Fruit fly (Drosophila melanogaster) whole organism, embryonic: ENCODE results near the gene CG42232.

Source experiments
- CG11093 ChIP-seq: fragments of 200-800 bp; sonication (Bioruptor generic); IDR thresholded peaks from 3 replicates; pipeline ENCODE4 v1.3.6; 2022; ENCODE audit warnings: missing biosample characterization, missing genetic modification characterization
- CG12942 ChIP-seq: fragments of 200-800 bp; sonication (Bioruptor generic); optimal IDR thresholded peaks from 3 replicates; lab custom pipeline; 2016; ENCODE audit warnings: missing biosample characterization, missing genetic modification characterization
- CG13424 ChIP-seq: fragments of 200-800 bp; sonication (Bioruptor generic); optimal IDR thresholded peaks from 2 replicates; lab custom pipeline; 2019; ENCODE audit warnings: missing biosample characterization, mild to moderate bottlenecking, missing genetic modification characterization, moderate library complexity
- CG13624 ChIP-seq: fragments of 200-800 bp; sonication (Bioruptor generic); optimal IDR thresholded peaks from 2 replicates; lab custom pipeline; 2016; ENCODE audit warnings: missing biosample characterization, missing genetic modification characterization
- CG14710 ChIP-seq: fragments of 200-800 bp; sonication (Bioruptor generic); optimal IDR thresholded peaks from 3 replicates; lab custom pipeline; 2019; ENCODE audit warnings: missing biosample characterization, mild to moderate bottlenecking, missing genetic modification characterization, moderate library complexity
- CG17359 ChIP-seq: fragments of 200-800 bp; sonication (Bioruptor generic); optimal IDR thresholded peaks from 3 replicates; lab custom pipeline; 2018; ENCODE audit warnings: missing biosample characterization, mild to moderate bottlenecking, missing genetic modification characterization, moderate library complexity
- CG17612 ChIP-seq: fragments of 200-800 bp; sonication (Bioruptor generic); IDR thresholded peaks from 2 replicates; pipeline ENCODE4 v1.3.6; 2022; ENCODE audit warnings: missing biosample characterization, missing genetic modification characterization
- CG3847 ChIP-seq: fragments of 200-800 bp; sonication (Bioruptor generic); IDR thresholded peaks from 2 replicates; pipeline ENCODE4 v1.3.6; 2022; ENCODE audit warnings: missing biosample characterization, missing genetic modification characterization
- CG4360 ChIP-seq: fragments of 200-800 bp; sonication (Bioruptor generic); IDR thresholded peaks from 2 replicates; pipeline ENCODE4 v1.3.6; 2022; ENCODE audit warnings: missing biosample characterization, missing genetic modification characterization
- CG4854 ChIP-seq: fragments of 200-800 bp; sonication (Bioruptor generic); optimal IDR thresholded peaks from 2 replicates; lab custom pipeline; 2016; ENCODE audit warnings: missing biosample characterization, missing genetic modification characterization, inconsistent platforms
- CG5180 ChIP-seq: fragments of 200-800 bp; sonication (Bioruptor generic); optimal IDR thresholded peaks from 3 replicates; lab custom pipeline; 2017; ENCODE audit warnings: missing biosample characterization, missing genetic modification characterization, mild to moderate bottlenecking, moderate library complexity, missing genetic modification reagents
- CG5245 ChIP-seq: fragments of 200-800 bp; sonication (Bioruptor generic); optimal IDR thresholded peaks from 3 replicates; lab custom pipeline; 2016; ENCODE audit warnings: missing biosample characterization, missing genetic modification characterization
- CG6765 ChIP-seq: fragments of 200-800 bp; sonication (Bioruptor generic); optimal IDR thresholded peaks from 3 replicates; lab custom pipeline; 2017; ENCODE audit warnings: missing biosample characterization, mild to moderate bottlenecking, missing genetic modification characterization
- CG6791 ChIP-seq: fragments of 200-800 bp; sonication (Bioruptor generic); IDR thresholded peaks from 3 replicates; pipeline ENCODE4 v1.3.6; 2022; ENCODE audit warnings: missing biosample characterization, missing genetic modification characterization; ENCODE audit not compliant: partially characterized antibody
- CG6854 ChIP-seq: fragments of 200-800 bp; sonication (Bioruptor generic); optimal IDR thresholded peaks from 3 replicates; lab custom pipeline; 2017; ENCODE audit warnings: missing biosample characterization, mild to moderate bottlenecking, missing genetic modification characterization
- CG7745 ChIP-seq: fragments of 200-800 bp; sonication (Bioruptor generic); optimal IDR thresholded peaks from 2 replicates; lab custom pipeline; 2018; ENCODE audit warnings: missing biosample characterization, mild to moderate bottlenecking, missing genetic modification characterization, moderate library complexity
- CG8089 ChIP-seq: fragments of 200-800 bp; sonication (Bioruptor generic); optimal IDR thresholded peaks from 3 replicates; lab custom pipeline; 2016; ENCODE audit warnings: missing biosample characterization, missing genetic modification characterization
- Dip3 ChIP-seq: fragments of 200-800 bp; sonication (Bioruptor generic); optimal IDR thresholded peaks from 3 replicates; lab custom pipeline; 2016; ENCODE audit warnings: missing biosample characterization, missing genetic modification characterization
- Dp ChIP-seq: fragments of 200-800 bp; sonication (Bioruptor generic); optimal IDR thresholded peaks from 2 replicates; lab custom pipeline; 2018; ENCODE audit warnings: missing biosample characterization, mild to moderate bottlenecking, missing genetic modification characterization, moderate library complexity
- E2f2 ChIP-seq: fragments of 200-800 bp; sonication (Bioruptor generic); IDR thresholded peaks from 2 replicates; pipeline ENCODE4 v1.3.6; 2022; ENCODE audit warnings: missing biosample characterization, missing genetic modification characterization
- Ets97D ChIP-seq: fragments of 200-800 bp; sonication (Bioruptor generic); optimal IDR thresholded peaks from 3 replicates; lab custom pipeline; 2016; ENCODE audit warnings: missing biosample characterization, missing genetic modification characterization
- GATAe ChIP-seq: fragments of 200-800 bp; sonication (Bioruptor generic); conservative IDR thresholded peaks from 2 replicates; pipeline ENCODE4 v1.3.6; 2022; ENCODE audit warnings: missing biosample characterization, missing genetic modification characterization
- HLH54F ChIP-seq: fragments of 200-800 bp; sonication (Bioruptor generic); optimal IDR thresholded peaks from 3 replicates; lab custom pipeline; 2016; ENCODE audit warnings: missing biosample characterization, missing genetic modification characterization
- Hey ChIP-seq: fragments of 200-800 bp; sonication (Bioruptor generic); optimal IDR thresholded peaks from 3 replicates; lab custom pipeline; 2018; ENCODE audit warnings: missing biosample characterization, mild to moderate bottlenecking, missing genetic modification characterization
- MTF-1 ChIP-seq: fragments of 200-800 bp; sonication (Bioruptor generic); optimal IDR thresholded peaks from 2 replicates; lab custom pipeline; 2018; ENCODE audit warnings: missing biosample characterization, mild to moderate bottlenecking, missing genetic modification characterization, borderline replicate concordance
- Neu2 ChIP-seq: fragments of 200-800 bp; sonication (Bioruptor generic); optimal IDR thresholded peaks from 3 replicates; lab custom pipeline; 2016; ENCODE audit warnings: missing biosample characterization, missing genetic modification characterization, borderline replicate concordance
- Nf-YB ChIP-seq: fragments of 200-800 bp; sonication (Bioruptor generic); optimal IDR thresholded peaks from 3 replicates; lab custom pipeline; 2019; ENCODE audit warnings: missing biosample characterization, mild to moderate bottlenecking, missing genetic modification characterization, moderate library complexity
- NfI ChIP-seq: fragments of 200-800 bp; sonication (Bioruptor generic); optimal IDR thresholded peaks from 3 replicates; lab custom pipeline; 2018; ENCODE audit warnings: missing biosample characterization, mild to moderate bottlenecking, missing genetic modification characterization, moderate library complexity
- Poxn ChIP-seq: fragments of 200-800 bp; sonication (Bioruptor generic); IDR thresholded peaks from 2 replicates; pipeline ENCODE4 v1.3.6; 2022; ENCODE audit warnings: missing biosample characterization, missing genetic modification characterization
- Rfx ChIP-seq: fragments of 200-800 bp; sonication (Bioruptor generic); IDR thresholded peaks from 2 replicates; pipeline ENCODE4 v1.3.6; 2022; ENCODE audit warnings: missing biosample characterization, missing genetic modification characterization
- Sox102F ChIP-seq: fragments of 200-800 bp; sonication (Bioruptor generic); optimal IDR thresholded peaks from 2 replicates; lab custom pipeline; 2018; ENCODE audit warnings: missing biosample characterization, mild to moderate bottlenecking, missing genetic modification characterization, moderate library complexity
- ap ChIP-seq: fragments of 200-800 bp; sonication (Bioruptor generic); IDR thresholded peaks from 2 replicates; pipeline ENCODE4 v1.3.6; 2022; ENCODE audit warnings: missing biosample characterization, missing genetic modification characterization
- bsh ChIP-seq, 2 experiments: fragments of 200-800 bp; sonication (Bioruptor generic); optimal IDR thresholded peaks; 2 replicates each; lab custom pipeline; 2017 to 2018; ENCODE audit warnings: mild to moderate bottlenecking in 2 of 2, missing biosample characterization in 2 of 2, missing genetic modification characterization in 2 of 2, moderate library complexity in 1 of 2
- caup ChIP-seq: fragments of 200-800 bp; sonication (Bioruptor generic); optimal IDR thresholded peaks from 3 replicates; lab custom pipeline; 2017; ENCODE audit warnings: missing biosample characterization, mild to moderate bottlenecking, missing genetic modification characterization, moderate library complexity; ENCODE audit not compliant: severe bottlenecking
- chif ChIP-seq, 2 experiments: fragments of 200-800 bp; sonication (Bioruptor generic); optimal IDR thresholded peaks; 3 replicates each; lab custom pipeline; 2016; ENCODE audit warnings: missing biosample characterization in 2 of 2, missing genetic modification characterization in 2 of 2
- crol ChIP-seq: fragments of 200-800 bp; sonication (Bioruptor generic); IDR thresholded peaks from 2 replicates; pipeline ENCODE4 v1.3.6; 2022; ENCODE audit warnings: missing biosample characterization, missing genetic modification characterization
- dm ChIP-seq: fragments of 200-800 bp; sonication (Bioruptor generic); optimal IDR thresholded peaks from 3 replicates; lab custom pipeline; 2016; ENCODE audit warnings: missing biosample characterization, missing genetic modification characterization
- dmrt99B ChIP-seq: fragments of 200-800 bp; sonication (Bioruptor generic); optimal IDR thresholded peaks from 2 replicates; lab custom pipeline; 2018; ENCODE audit warnings: missing biosample characterization, mild to moderate bottlenecking, missing genetic modification characterization, moderate library complexity
- emc ChIP-seq: fragments of 200-800 bp; sonication (Bioruptor generic); optimal IDR thresholded peaks from 2 replicates; lab custom pipeline; 2016; ENCODE audit warnings: missing biosample characterization, missing genetic modification characterization
- gem ChIP-seq: fragments of 200-800 bp; sonication (Bioruptor generic); optimal IDR thresholded peaks from 2 replicates; lab custom pipeline; 2019; ENCODE audit warnings: missing biosample characterization, mild to moderate bottlenecking, missing genetic modification characterization, moderate library complexity
- grau ChIP-seq: fragments of 200-800 bp; optimal IDR thresholded peaks from 3 replicates; lab custom pipeline; 2019; ENCODE audit warnings: missing biosample characterization, mild to moderate bottlenecking, missing genetic modification characterization, moderate library complexity
- grn ChIP-seq: fragments of 200-800 bp; sonication (Bioruptor generic); optimal IDR thresholded peaks from 3 replicates; lab custom pipeline; 2017; ENCODE audit warnings: missing biosample characterization, missing genetic modification characterization
- klu ChIP-seq: fragments of 200-800 bp; sonication (Bioruptor generic); IDR thresholded peaks from 2 replicates; pipeline ENCODE4 v1.3.6; 2022; ENCODE audit warnings: missing biosample characterization, missing genetic modification characterization
- maf-S ChIP-seq: fragments of 200-800 bp; sonication (Bioruptor generic); optimal IDR thresholded peaks from 2 replicates; lab custom pipeline; 2016; ENCODE audit warnings: missing biosample characterization, missing genetic modification characterization
- mld ChIP-seq: fragments of 200-800 bp; sonication (Bioruptor generic); IDR thresholded peaks from 3 replicates; pipeline ENCODE4 v1.3.6; 2022; ENCODE audit warnings: missing biosample characterization, missing genetic modification characterization; ENCODE audit not compliant: partially characterized antibody
- pros ChIP-seq: fragments of 200-800 bp; sonication (Bioruptor generic); optimal IDR thresholded peaks from 3 replicates; lab custom pipeline; 2019; ENCODE audit warnings: missing biosample characterization, mild to moderate bottlenecking, missing genetic modification characterization, moderate library complexity
- sr ChIP-seq: fragments of 200-800 bp; sonication (Bioruptor generic); IDR thresholded peaks from 3 replicates; pipeline ENCODE4 v1.3.6; 2022; ENCODE audit warnings: missing biosample characterization, missing genetic modification characterization
- tll ChIP-seq, 2 experiments: fragments of 200-800 bp in 1 of 2; fragments of >200 bp in 1 of 2; sonication (Bioruptor generic) in 1 of 2; optimal IDR thresholded peaks; 2 replicates each; lab custom pipeline; 2017 to 2019; ENCODE audit warnings: missing biosample characterization in 2 of 2, missing genetic modification characterization in 2 of 2, mild to moderate bottlenecking in 1 of 2, moderate library complexity in 1 of 2

The CG42232 gene

dm6 chr3R:16518150-16518662, 48.7 kb upstream of the CG42232 start (continued):
- no peak for TF ChIP-seq bsh (GFP tag; optimal IDR thresholded peaks at IDR 0.05; lab: Kevin White, UChicago)
- TF ChIP-seq CG7745 (tag; lab: Kevin White, UChicago): peak; percentile 45
- TF ChIP-seq pros (GFP tag; lab: Kevin White, UChicago): no peak
- TF ChIP-seq Hey (tag; lab: Kevin White, UChicago): peak; percentile 51
- TF ChIP-seq maf-S: no peak

dm6 chr3R:16510128-16510527, 40.7 kb upstream of the CG42232 start:
- TF ChIP-seq Dip3 (GFP tag; lab: Kevin White, UChicago) (no peak), CG17612 (GFP tag; lab: Robert Waterston, UW) (no peak), mld (GFP tag; lab: Robert Waterston, UW) (no peak), CG14710 (tag; lab: Kevin White, UChicago) (peak; percentile 45), Dp (no peak), grau (tag; lab: Kevin White, UChicago) (peak; percentile 46), emc (GFP tag; lab: Kevin White, UChicago) (no peak), dm (GFP tag; lab: Kevin White, UChicago) (no peak), CG13624 (GFP tag; lab: Kevin White, UChicago) (no peak), ap (GFP tag; lab: Robert Waterston, UW) (no peak), CG3847 (GFP tag; lab: Robert Waterston, UW) (no peak), tll (GFP tag; optimal IDR thresholded peaks at IDR 0.05; lab: Kevin White, UChicago) (no peak), klu (GFP tag; lab: Robert Waterston, UW) (no peak), NfI (GFP tag; lab: Kevin White, UChicago) (no peak), Sox102F (peak; percentile 55), CG6765 (no peak), CG11093 (GFP tag; lab: Robert Waterston, UW) (no peak), CG12942 (no peak), CG8089 (GFP tag; lab: Kevin White, UChicago) (no peak), Hey (tag; lab: Kevin White, UChicago) (no peak), gem (tag; lab: Kevin White, UChicago) (peak; percentile 75), Rfx (no peak), CG17359 (tag; lab: Kevin White, UChicago) (peak; percentile 55), Poxn (GFP tag; lab: Robert Waterston, UW) (no peak), E2f2 (GFP tag; lab: Robert Waterston, UW) (no peak), Nf-YB (GFP tag; lab: Kevin White, UChicago) (peak; percentile 22), CG6854 (GFP tag; lab: Kevin White, UChicago) (no peak), grn (GFP tag; lab: Kevin White, UChicago) (no peak), CG5245 (no peak), HLH54F (GFP tag; lab: Kevin White, UChicago) (no peak), CG5180 (no peak), Neu2 (GFP tag; lab: Kevin White, UChicago) (no peak), GATAe (GFP tag; lab: Robert Waterston, UW) (no peak), dmrt99B (tag; lab: Kevin White, UChicago) (peak; percentile 60), CG4360 (GFP tag; lab: Robert Waterston, UW) (peak; percentile 29; the same call in 1 of the 2 replicates), crol (GFP tag; lab: Robert Waterston, UW) (no peak), sr (GFP tag; lab: Robert Waterston, UW) (no peak), caup (no peak), CG4854 (GFP tag; lab: Kevin White, UChicago) (no peak), MTF-1 (no peak), CG13424 (tag; lab: Kevin White, UChicago) (peak; percentile 43), CG6791 (GFP tag; lab: Robert Waterston, UW) (no peak), Ets97D (no peak), chif (GFP tag; optimal IDR thresholded peaks at IDR 0.05; lab: Kevin White, UChicago) (no peak)
